Fruit fly (Drosophila melanogaster) whole organism, embryonic: ENCODE measurements around the gene bnl.

Experiments used
- Atf3 ChIP-seq: fragments of 200-800 bp; sonication (Bioruptor generic); optimal IDR thresholded peaks from 3 replicates; lab custom pipeline; 2016; ENCODE audit warnings: missing biosample characterization, missing genetic modification characterization
- Blimp-1 ChIP-seq: fragments of 200-800 bp; sonication (Bioruptor generic); optimal IDR thresholded peaks from 3 replicates; lab custom pipeline; 2018; ENCODE audit warnings: missing biosample characterization, missing genetic modification characterization, mild to moderate bottlenecking, moderate library complexity, missing genetic modification reagents
- CG11456 ChIP-seq: fragments of 200-800 bp; sonication (Bioruptor generic); IDR thresholded peaks from 3 replicates; pipeline ENCODE4 v1.3.6; 2022; ENCODE audit warnings: missing biosample characterization, missing genetic modification characterization
- CG11504 ChIP-seq: fragments of 200-800 bp; sonication (Bioruptor generic); optimal IDR thresholded peaks from 3 replicates; lab custom pipeline; 2019; ENCODE audit warnings: missing biosample characterization, mild to moderate bottlenecking, missing genetic modification characterization, moderate library complexity
- CG11696 ChIP-seq: fragments of 200-800 bp; sonication (Bioruptor generic); IDR thresholded peaks from 2 replicates; pipeline ENCODE4 v1.3.6; 2022; ENCODE audit warnings: missing biosample characterization, missing genetic modification characterization
- CG12104 ChIP-seq: fragments of 200-800 bp; sonication (Bioruptor generic); optimal IDR thresholded peaks from 3 replicates; lab custom pipeline; 2016; ENCODE audit warnings: missing biosample characterization, missing genetic modification characterization
- CG12219 ChIP-seq: fragments of 200-800 bp; sonication (Bioruptor generic); optimal IDR thresholded peaks from 3 replicates; lab custom pipeline; 2018; ENCODE audit warnings: missing biosample characterization, mild to moderate bottlenecking, missing genetic modification characterization
- CG13894 ChIP-seq: fragments of 200-800 bp; sonication (Bioruptor generic); optimal IDR thresholded peaks from 3 replicates; lab custom pipeline; 2018; ENCODE audit warnings: missing biosample characterization, mild to moderate bottlenecking, missing genetic modification characterization, moderate library complexity
- CG14014 ChIP-seq: fragments of 200-800 bp; sonication (Bioruptor generic); IDR thresholded peaks from 2 replicates; pipeline ENCODE4 v1.3.6; 2022; ENCODE audit warnings: missing biosample characterization, missing genetic modification characterization
- CG14050 ChIP-seq: fragments of 200-800 bp; sonication (Bioruptor generic); IDR thresholded peaks from 3 replicates; pipeline ENCODE4 v1.3.6; 2022; ENCODE audit warnings: missing biosample characterization, missing genetic modification characterization
- CG1603 ChIP-seq: fragments of 200-800 bp; sonication (Bioruptor generic); optimal IDR thresholded peaks from 2 replicates; lab custom pipeline; 2019; ENCODE audit warnings: missing biosample characterization, mild to moderate bottlenecking, missing genetic modification characterization, moderate library complexity
- CG16779 ChIP-seq: fragments of 200-800 bp; sonication (Bioruptor generic); IDR thresholded peaks from 2 replicates; pipeline ENCODE4 v1.3.6; 2022; ENCODE audit warnings: missing biosample characterization, missing genetic modification characterization
- CG16813 ChIP-seq: fragments of 200-800 bp; sonication (Bioruptor generic); IDR thresholded peaks from 3 replicates; pipeline ENCODE4 v1.3.6; 2022; ENCODE audit warnings: missing biosample characterization, missing genetic modification characterization; ENCODE audit not compliant: partially characterized antibody
- CG17359 ChIP-seq: fragments of 200-800 bp; sonication (Bioruptor generic); optimal IDR thresholded peaks from 3 replicates; lab custom pipeline; 2018; ENCODE audit warnings: missing biosample characterization, mild to moderate bottlenecking, missing genetic modification characterization, moderate library complexity
- CG17361 ChIP-seq: fragments of 200-800 bp; sonication (Bioruptor generic); IDR thresholded peaks from 3 replicates; pipeline ENCODE4 v1.3.6; 2022; ENCODE audit warnings: missing biosample characterization, missing genetic modification characterization
- CG1792 ChIP-seq: fragments of 200-800 bp; sonication (Bioruptor generic); optimal IDR thresholded peaks from 2 replicates; lab custom pipeline; 2016; ENCODE audit warnings: missing biosample characterization, missing genetic modification characterization
- CG2712 ChIP-seq: fragments of 200-800 bp; optimal IDR thresholded peaks from 3 replicates; lab custom pipeline; 2019; ENCODE audit warnings: missing biosample characterization, mild to moderate bottlenecking, missing genetic modification characterization, moderate library complexity
- CG33213 ChIP-seq: fragments of 200-800 bp; sonication (Bioruptor generic); optimal IDR thresholded peaks from 3 replicates; lab custom pipeline; 2016; ENCODE audit warnings: missing biosample characterization, missing genetic modification characterization
- CG3726 ChIP-seq: fragments of 200-800 bp; sonication (Bioruptor generic); IDR thresholded peaks from 3 replicates; pipeline ENCODE4, ENCODE4 v1.3.6; 2022; ENCODE audit warnings: missing biosample characterization, missing genetic modification characterization
- CG5953 ChIP-seq: fragments of 200-800 bp; sonication (Bioruptor generic); IDR thresholded peaks from 2 replicates; pipeline ENCODE4 v1.3.6; 2022; ENCODE audit warnings: missing biosample characterization, missing genetic modification characterization
- CG6765 ChIP-seq: fragments of 200-800 bp; sonication (Bioruptor generic); optimal IDR thresholded peaks from 3 replicates; lab custom pipeline; 2017; ENCODE audit warnings: missing biosample characterization, mild to moderate bottlenecking, missing genetic modification characterization
- CG7357 ChIP-seq: fragments of 200-800 bp; sonication (Bioruptor generic); IDR thresholded peaks from 3 replicates; pipeline ENCODE4 v1.3.6; 2022; ENCODE audit warnings: missing biosample characterization, missing genetic modification characterization
- CG8924 ChIP-seq: fragments of 200-800 bp; optimal IDR thresholded peaks from 3 replicates; lab custom pipeline; 2019; ENCODE audit warnings: missing biosample characterization, mild to moderate bottlenecking, missing genetic modification characterization, moderate library complexity
- CG9817 ChIP-seq: fragments of 200-800 bp; sonication (Bioruptor generic); optimal IDR thresholded peaks from 2 replicates; lab custom pipeline; 2018; ENCODE audit warnings: missing biosample characterization, mild to moderate bottlenecking, missing genetic modification characterization, moderate library complexity
- CkIIα-i1 ChIP-seq: fragments of 200-800 bp; sonication (Bioruptor generic); IDR thresholded peaks from 2 replicates; pipeline ENCODE4 v1.3.6; 2022; ENCODE audit warnings: missing biosample characterization, missing genetic modification characterization
- Dip3 ChIP-seq: fragments of 200-800 bp; sonication (Bioruptor generic); optimal IDR thresholded peaks from 3 replicates; lab custom pipeline; 2016; ENCODE audit warnings: missing biosample characterization, missing genetic modification characterization
- MESR4 ChIP-seq: fragments of 200-800 bp; sonication (Bioruptor generic); optimal IDR thresholded peaks from 2 replicates; lab custom pipeline; 2018; ENCODE audit warnings: missing biosample characterization, mild to moderate bottlenecking, missing genetic modification characterization, moderate library complexity
- PHDP ChIP-seq: fragments of 200-800 bp; sonication (Bioruptor generic); optimal IDR thresholded peaks from 3 replicates; lab custom pipeline; 2018; ENCODE audit warnings: missing biosample characterization, mild to moderate bottlenecking, missing genetic modification characterization, moderate library complexity
- Poxn ChIP-seq: fragments of 200-800 bp; sonication (Bioruptor generic); IDR thresholded peaks from 2 replicates; pipeline ENCODE4 v1.3.6; 2022; ENCODE audit warnings: missing biosample characterization, missing genetic modification characterization
- Ravus ChIP-seq: fragments of 200-800 bp; sonication (Bioruptor generic); IDR thresholded peaks from 2 replicates; pipeline ENCODE4 v1.3.6; 2022; ENCODE audit warnings: missing biosample characterization, missing genetic modification characterization
- Sry-β ChIP-seq: fragments of 200-800 bp; sonication (Bioruptor generic); optimal IDR thresholded peaks from 2 replicates; lab custom pipeline; 2018; ENCODE audit warnings: missing biosample characterization, mild to moderate bottlenecking, missing genetic modification characterization, moderate library complexity
- Tbp ChIP-seq: fragments of >200 bp; optimal IDR thresholded peaks from 2 replicates; lab custom pipeline; 2018; ENCODE audit warnings: missing biosample characterization, missing genetic modification characterization
- ac ChIP-seq: fragments of 200-800 bp; sonication (Bioruptor generic); optimal IDR thresholded peaks from 3 replicates; lab custom pipeline; 2017; ENCODE audit warnings: missing biosample characterization, mild to moderate bottlenecking, missing genetic modification characterization
- al ChIP-seq: fragments of 200-800 bp; sonication (Bioruptor generic); IDR thresholded peaks from 2 replicates; pipeline ENCODE4 v1.3.6; 2022; ENCODE audit warnings: missing biosample characterization, missing genetic modification characterization
- amos ChIP-seq: fragments of 200-800 bp; sonication (Bioruptor generic); IDR thresholded peaks from 2 replicates; pipeline ENCODE4 v1.3.6; 2022; ENCODE audit warnings: missing biosample characterization, missing genetic modification characterization; ENCODE audit not compliant: partially characterized antibody
- chif ChIP-seq, 2 experiments: fragments of 200-800 bp; sonication (Bioruptor generic); optimal IDR thresholded peaks; 3 replicates each; lab custom pipeline; 2016; ENCODE audit warnings: missing biosample characterization in 2 of 2, missing genetic modification characterization in 2 of 2
- dpn ChIP-seq, 2 experiments: fragments of 200-800 bp; sonication (Bioruptor generic); optimal IDR thresholded peaks; 3 replicates each; lab custom pipeline; 2016; ENCODE audit warnings: missing biosample characterization in 2 of 2, missing genetic modification characterization in 2 of 2
- ewg ChIP-seq: fragments of 200-800 bp; sonication (Bioruptor generic); optimal IDR thresholded peaks from 3 replicates; lab custom pipeline; 2017; ENCODE audit warnings: mild to moderate bottlenecking, missing biosample characterization, missing genetic modification reagents, missing genetic modification characterization
- exex ChIP-seq: fragments of 200-800 bp; sonication (Bioruptor generic); optimal IDR thresholded peaks from 4 replicates; lab custom pipeline; 2018; ENCODE audit warnings: missing biosample characterization, mild to moderate bottlenecking, missing genetic modification characterization, moderate library complexity
- ham ChIP-seq: fragments of 200-800 bp; sonication (Bioruptor generic); IDR thresholded peaks from 2 replicates; pipeline ENCODE4 v1.3.6; 2022; ENCODE audit warnings: missing biosample characterization, missing genetic modification characterization
- jigr1 ChIP-seq: fragments of 200-800 bp; sonication (Bioruptor generic); IDR thresholded peaks from 3 replicates; pipeline ENCODE4 v1.3.6; 2022; ENCODE audit warnings: missing biosample characterization, missing genetic modification characterization
- maf-S ChIP-seq: fragments of 200-800 bp; sonication (Bioruptor generic); optimal IDR thresholded peaks from 2 replicates; lab custom pipeline; 2016; ENCODE audit warnings: missing biosample characterization, missing genetic modification characterization
- nmo ChIP-seq: fragments of 200-800 bp; sonication (Bioruptor generic); optimal IDR thresholded peaks from 2 replicates; lab custom pipeline; 2018; ENCODE audit warnings: missing biosample characterization, mild to moderate bottlenecking, missing genetic modification characterization, moderate library complexity
- nom ChIP-seq: fragments of 200-800 bp; sonication (Bioruptor generic); optimal IDR thresholded peaks from 2 replicates; lab custom pipeline; 2017; ENCODE audit warnings: missing biosample characterization, missing genetic modification characterization, mild to moderate bottlenecking, moderate library complexity, missing genetic modification reagents
- odd ChIP-seq: fragments of 200-800 bp; sonication (Bioruptor generic); optimal IDR thresholded peaks from 2 replicates; lab custom pipeline; 2017; ENCODE audit warnings: missing biosample characterization, mild to moderate bottlenecking, missing genetic modification characterization
- phol ChIP-seq: fragments of 200-800 bp; sonication (Bioruptor generic); optimal IDR thresholded peaks from 3 replicates; lab custom pipeline; 2018; ENCODE audit warnings: missing biosample characterization, mild to moderate bottlenecking, missing genetic modification characterization, moderate library complexity
- unpg ChIP-seq: fragments of 200-800 bp; sonication (Bioruptor generic); optimal IDR thresholded peaks from 3 replicates; lab custom pipeline; 2018; ENCODE audit warnings: missing biosample characterization, mild to moderate bottlenecking, missing genetic modification characterization, moderate library complexity
- vfl ChIP-seq: fragments of 200-800 bp; sonication (Bioruptor generic); optimal IDR thresholded peaks from 2 replicates; lab custom pipeline; 2016; ENCODE audit warnings: missing biosample characterization, missing genetic modification characterization

Gene bnl

DNA sequence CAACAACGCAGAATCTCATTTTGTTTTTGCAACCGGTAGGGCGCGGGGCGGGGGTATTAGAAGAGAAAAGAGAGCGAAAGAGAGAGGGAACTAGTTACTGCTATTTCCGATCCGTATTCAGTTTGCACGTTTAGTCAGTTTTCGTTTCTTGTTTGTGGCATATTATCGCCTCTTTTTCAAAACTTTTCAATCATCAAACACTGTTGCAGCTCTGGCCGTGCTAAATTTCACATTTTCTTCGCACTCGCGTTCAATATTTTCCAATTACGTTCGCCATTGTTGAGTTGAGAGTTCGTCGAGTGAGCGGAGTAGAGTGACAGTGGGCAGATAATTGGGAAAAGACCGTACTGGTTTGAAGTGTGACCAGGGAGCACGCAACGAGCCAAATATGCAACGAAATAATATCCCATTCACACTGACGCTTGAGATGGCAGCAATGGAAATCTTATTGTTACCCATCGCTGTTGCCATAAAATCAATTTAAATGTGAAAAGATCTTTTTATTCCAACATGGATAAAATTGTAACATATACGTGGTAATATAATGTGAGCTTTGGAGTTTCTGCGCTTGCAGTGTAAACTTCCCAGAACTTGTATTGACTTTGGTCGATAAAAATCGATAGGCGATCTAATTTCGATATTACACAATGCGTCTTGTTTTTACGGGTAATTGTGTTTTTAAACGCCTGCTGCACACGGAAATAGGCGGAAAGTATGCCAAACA lies 24.5 kb upstream of the bnl start, which contains the start of the genes Ire1 and Mrm2 (continued):
- peak; percentile 59 for TF ChIP-seq amos (GFP tag; lab: Robert Waterston, UW)
- TF ChIP-seq Tbp = no peak
- peak; percentile 26 for TF ChIP-seq ac
- peak; percentile 92 for TF ChIP-seq nmo (GFP tag; lab: Kevin White, UChicago)
- TF ChIP-seq odd (GFP tag; lab: Kevin White, UChicago) = peak; percentile 45
- peak; percentile 54 for TF ChIP-seq nom (GFP tag; lab: Kevin White, UChicago)
- peak; percentile 79 for TF ChIP-seq CG11504 (tag; lab: Kevin White, UChicago)
- peak; percentile 66 for TF ChIP-seq ewg (GFP tag; lab: Kevin White, UChicago)
- TF ChIP-seq CG17359 (tag; lab: Kevin White, UChicago) = peak; percentile 71
- peak; percentile 85 for TF ChIP-seq vfl (GFP tag; lab: Kevin White, UChicago)
- TF ChIP-seq CG5953 (GFP tag; lab: Robert Waterston, UW) = no peak
- TF ChIP-seq CG12219 (GFP tag; lab: Kevin White, UChicago) = peak; percentile 6
- TF ChIP-seq ham (GFP tag; lab: Robert Waterston, UW) = no peak
- peak; percentile 87 for TF ChIP-seq CG33213 (GFP tag; lab: Kevin White, UChicago)
- TF ChIP-seq Blimp-1 (GFP tag; lab: Kevin White, UChicago) = peak; percentile 50
- peak; percentile 89 for TF ChIP-seq CG11456
- TF ChIP-seq phol = peak; percentile 91
- peak; percentile 72 for TF ChIP-seq CG16813 (GFP tag; lab: Robert Waterston, UW)
- TF ChIP-seq CG14050 = peak; percentile 59; the same call in 1 of the 3 replicates
- TF ChIP-seq al (GFP tag; lab: Robert Waterston, UW) = peak; percentile 79
- 0 out of 2 replicates have a peak, but pooled peaks have one; percentile 29 for TF ChIP-seq CkIIα-i1 (GFP tag; lab: Robert Waterston, UW)
- peak; percentile 63; the same call in 1 of the 2 replicates for TF ChIP-seq CG11696 (GFP tag; lab: Robert Waterston, UW)
- TF ChIP-seq exex = peak; percentile 46
- peak; percentile 64 for TF ChIP-seq CG12104 (GFP tag; lab: Kevin White, UChicago)
- TF ChIP-seq CG7357 (GFP tag; lab: Robert Waterston, UW) = peak; percentile 100
- peak; percentile 83 for TF ChIP-seq CG14014 (GFP tag; lab: Robert Waterston, UW)
- peak; percentile 88 for TF ChIP-seq Dip3
- TF ChIP-seq CG8924 = peak; percentile 78
- TF ChIP-seq dpn (GFP tag; optimal IDR thresholded peaks at IDR 0.05; lab: Kevin White, UChicago) = peak; percentile 84 to 93
- TF ChIP-seq CG13894 (tag; lab: Kevin White, UChicago) = peak; percentile 69
- TF ChIP-seq Poxn (GFP tag; lab: Robert Waterston, UW) = no peak
- TF ChIP-seq Atf3 (GFP tag; lab: Kevin White, UChicago) = peak; percentile 83
- TF ChIP-seq CG16779 = peak; percentile 77; the same call in 1 of the 2 replicates
- TF ChIP-seq Ravus (GFP tag; lab: Robert Waterston, UW) = no peak
- TF ChIP-seq jigr1 = no peak
- TF ChIP-seq CG1603 (tag; lab: Kevin White, UChicago) = peak; percentile 94
- TF ChIP-seq CG2712 = peak; percentile 83
- TF ChIP-seq maf-S = peak; percentile 84
- TF ChIP-seq Sry-β = peak; percentile 54
- peak; percentile 92 for TF ChIP-seq MESR4
- TF ChIP-seq CG9817 (tag; lab: Kevin White, UChicago) = peak; percentile 90
- TF ChIP-seq PHDP (tag; lab: Kevin White, UChicago) = peak; percentile 74
- peak; percentile 52 for TF ChIP-seq CG1792 (GFP tag; lab: Kevin White, UChicago)
- peak; percentile 88 for TF ChIP-seq CG17361 (GFP tag; lab: Robert Waterston, UW)
- peak; percentile 80 for TF ChIP-seq unpg (GFP tag; lab: Kevin White, UChicago)
- TF ChIP-seq CG3726 (GFP tag; lab: Robert Waterston, UW) = 0 out of 3 replicates have a peak, but pooled peaks have one; percentile 58
- TF ChIP-seq chif (GFP tag; optimal IDR thresholded peaks at IDR 0.05; lab: Kevin White, UChicago) = peak; percentile 86 to 90
- no peak for TF ChIP-seq CG6765 (GFP tag; lab: Kevin White, UChicago)
